Worm (Caenorhabditis elegans): ENCODE data around the gene srsy-2.

srsy-2 gene

DNA sequence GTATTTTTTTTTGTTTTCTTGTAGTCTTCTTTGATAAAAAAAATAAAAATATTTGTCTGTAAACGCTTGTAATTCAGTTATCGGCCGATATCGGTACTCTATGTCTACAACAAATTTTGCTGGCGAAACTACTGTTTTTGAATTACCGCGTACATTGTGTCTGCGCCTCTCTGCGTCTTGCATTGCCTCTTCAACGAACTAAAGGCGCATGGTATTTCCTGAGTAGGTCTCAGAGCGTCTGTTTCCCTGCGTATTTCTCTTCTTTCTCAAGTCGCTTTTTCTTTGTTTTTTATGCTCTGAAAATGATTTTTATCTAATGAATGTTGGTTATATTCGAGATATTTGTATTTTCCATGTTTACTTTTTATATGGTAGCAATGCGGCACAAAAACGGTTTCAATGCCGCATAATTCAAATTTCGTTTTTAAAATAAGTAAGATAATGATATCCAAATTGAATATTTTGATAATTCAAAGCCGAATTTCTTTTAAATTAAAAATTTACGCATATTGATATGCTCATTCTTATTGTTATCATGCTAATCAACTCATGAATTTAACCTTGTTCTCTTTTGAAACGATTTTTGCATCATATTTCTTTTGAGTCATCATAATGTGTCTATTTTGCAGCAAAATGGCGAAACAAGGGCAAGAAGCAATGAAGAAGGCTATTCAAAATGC, 24.0 kb upstream of the srsy-2 start, which contains the start of gene phb-2 (continued):
- TF ChIP-seq ZK337.2 (GFP tag; IDR thresholded peaks at IDR 0.05) = no peak
- TF ChIP-seq lin-39 (tag; optimal IDR thresholded peaks at IDR 0.05) = no peak
- no peak for TF ChIP-seq mxl-3 (GFP tag; optimal IDR thresholded peaks at IDR 0.05)
- peak in 1 of 2 experiments; percentile 0 for TF ChIP-seq mdl-1 (tag; optimal IDR thresholded peaks at IDR 0.05)
- TF ChIP-seq saeg-2 (GFP tag; IDR thresholded peaks at IDR 0.05) = no peak
- TF ChIP-seq D1046.2 (GFP tag; IDR thresholded peaks at IDR 0.05) = no peak
- TF ChIP-seq dmd-6 (GFP tag; IDR thresholded peaks at IDR 0.05) = peak; percentile 38
- no peak for TF ChIP-seq madf-9 (GFP tag; conservative IDR thresholded peaks at IDR 0.05)
- no peak for TF ChIP-seq lin-15B (tag; optimal IDR thresholded peaks at IDR 0.05)
- peak; percentile 52 for TF ChIP-seq nhr-77 (tag; optimal IDR thresholded peaks at IDR 0.05)
- no peak for TF ChIP-seq spr-3 (GFP tag; optimal IDR thresholded peaks at IDR 0.05)
- peak; percentile 27 to 89 for TF ChIP-seq lsy-2 (tag; optimal IDR thresholded peaks at IDR 0.05)
- TF ChIP-seq dmd-8 (GFP tag; IDR thresholded peaks at IDR 0.05) = no peak
- no peak for TF ChIP-seq F26F4.8 (GFP tag; conservative IDR thresholded peaks at IDR 0.05)
- TF ChIP-seq lin-29 (GFP tag; IDR thresholded peaks at IDR 0.05) = no peak
- no peak for TF ChIP-seq daf-16 (GFP tag; optimal IDR thresholded peaks at IDR 0.05)
- TF ChIP-seq daf-16 (tag; optimal IDR thresholded peaks at IDR 0.05) = peak; percentile 83
- no peak for TF ChIP-seq snpc-1.2 (GFP tag; IDR thresholded peaks at IDR 0.05)
- TF ChIP-seq rbr-2 (tag; optimal IDR thresholded peaks at IDR 0.05) = peak; percentile 68
- TF ChIP-seq ztf-7 (tag; optimal IDR thresholded peaks at IDR 0.05) = no peak
- TF ChIP-seq ces-1 (GFP tag; optimal IDR thresholded peaks at IDR 0.05) = no peak
- no peak for TF ChIP-seq ceh-82 (tag; optimal IDR thresholded peaks at IDR 0.05)
- peak; percentile 70 for TF ChIP-seq T26A8.4 (GFP tag; IDR thresholded peaks at IDR 0.05)
- TF ChIP-seq F44E2.7 (GFP tag; IDR thresholded peaks at IDR 0.05) = no peak
- peak; percentile 77 for TF ChIP-seq hmg-1.1 (GFP tag; IDR thresholded peaks at IDR 0.05)
- no peak for TF ChIP-seq R02D3.7 (tag; optimal IDR thresholded peaks at IDR 0.05)
- no peak for TF ChIP-seq sdz-12 (GFP tag; optimal IDR thresholded peaks at IDR 0.05)
- TF ChIP-seq cey-2 (tag; optimal IDR thresholded peaks at IDR 0.05; ENCODE audit: borderline replicate concordance, insufficient read depth) = no peak
- no peak for TF ChIP-seq nhr-41 (GFP tag; IDR thresholded peaks at IDR 0.05)
- TF ChIP-seq nhr-10 (tag; optimal IDR thresholded peaks at IDR 0.05) = no peak
- no peak for TF ChIP-seq ceh-28 (tag; optimal IDR thresholded peaks at IDR 0.05)
- TF ChIP-seq spr-1 (tag; optimal IDR thresholded peaks at IDR 0.05) = no peak
- TF ChIP-seq ctbp-1 (GFP tag; IDR thresholded peaks at IDR 0.05) = no peak
- TF ChIP-seq set-16 (GFP tag; IDR thresholded peaks at IDR 0.05) = no peak
- no peak for TF ChIP-seq zip-2 (tag; optimal IDR thresholded peaks at IDR 0.05)
- TF ChIP-seq F37D6.2 (tag; optimal IDR thresholded peaks at IDR 0.05) = no peak
- TF ChIP-seq fkh-10 (GFP tag; optimal IDR thresholded peaks at IDR 0.05) = no peak
- peak; percentile 76 for TF ChIP-seq mep-1 (tag; optimal IDR thresholded peaks at IDR 0.05)
- TF ChIP-seq lin-13 (GFP tag; optimal IDR thresholded peaks at IDR 0.05) = peak; percentile 63
- peak; percentile 23 for TF ChIP-seq nhr-102 (tag; optimal IDR thresholded peaks at IDR 0.05)
- TF ChIP-seq madf-5 (GFP tag; IDR thresholded peaks at IDR 0.05) = no peak
- no peak for TF ChIP-seq zip-11 (GFP tag; IDR thresholded peaks at IDR 0.05)
- no peak for TF ChIP-seq Y48G9A.11 (GFP tag; IDR thresholded peaks at IDR 0.05)
- TF ChIP-seq dmd-9 (GFP tag; IDR thresholded peaks at IDR 0.05) = no peak
- TF ChIP-seq ztf-11 (tag; optimal IDR thresholded peaks at IDR 0.05) = no peak
- TF ChIP-seq Y105C5A.15 (GFP tag; IDR thresholded peaks at IDR 0.05) = no peak
- no peak for TF ChIP-seq daf-12 (tag; optimal IDR thresholded peaks at IDR 0.05)
- TF ChIP-seq nhr-76 (tag; optimal IDR thresholded peaks at IDR 0.05) = no peak
- 0 out of 2 replicates have a peak, but pooled peaks have one; percentile 18 for TF ChIP-seq daf-19 (GFP tag; conservative IDR thresholded peaks at IDR 0.05)
- TF ChIP-seq lin-1 (GFP tag; IDR thresholded peaks at IDR 0.05) = no peak
- TF ChIP-seq zfp-2 (tag; optimal IDR thresholded peaks at IDR 0.05) = no peak
- peak; percentile 53 for TF ChIP-seq hlh-11 (tag; optimal IDR thresholded peaks at IDR 0.05)
